Fruit fly (Drosophila melanogaster) whole organism, prepupa: ENCODE data around the gene t-cup.

Experiments
- CG11294 ChIP-seq: fragments of 200-800 bp; sonication (Bioruptor generic); IDR thresholded peaks from 2 replicates; pipeline ENCODE4 v1.3.6; 2022; ENCODE audit warnings: missing biosample characterization, missing genetic modification characterization
- CG11902 ChIP-seq: fragments of 200-800 bp; sonication (Bioruptor generic); optimal IDR thresholded peaks from 3 replicates; lab custom pipeline; 2016; ENCODE audit warnings: missing biosample characterization, missing genetic modification characterization
- CG1621 ChIP-seq: fragments of 200-800 bp; sonication (Bioruptor generic); optimal IDR thresholded peaks from 3 replicates; lab custom pipeline; 2018; ENCODE audit warnings: missing biosample characterization, mild to moderate bottlenecking, missing genetic modification characterization
- CG6163 ChIP-seq: fragments of 200-800 bp; sonication (Bioruptor generic); IDR thresholded peaks from 3 replicates; pipeline ENCODE4 v1.3.6; 2022; ENCODE audit warnings: missing biosample characterization, missing genetic modification characterization
- CG6808 ChIP-seq: fragments of 200-800 bp; sonication (Bioruptor generic); optimal IDR thresholded peaks from 3 replicates; lab custom pipeline; 2017; ENCODE audit warnings: missing biosample characterization, missing genetic modification characterization, mild to moderate bottlenecking, moderate library complexity, missing genetic modification reagents
- CG6854 ChIP-seq: fragments of 200-800 bp; sonication (Bioruptor generic); optimal IDR thresholded peaks from 2 replicates; lab custom pipeline; 2017; ENCODE audit warnings: missing biosample characterization, mild to moderate bottlenecking, missing genetic modification characterization
- CG7368 ChIP-seq: fragments of 200-800 bp; sonication (Bioruptor generic); optimal IDR thresholded peaks from 3 replicates; lab custom pipeline; 2016; ENCODE audit warnings: missing biosample characterization, missing genetic modification characterization
- CG8119 ChIP-seq: fragments of 200-800 bp; sonication (Bioruptor generic); IDR thresholded peaks from 3 replicates; pipeline ENCODE4 v1.3.6; 2022; ENCODE audit warnings: missing biosample characterization, missing genetic modification characterization
- Eip78C ChIP-seq: fragments of 200-800 bp; sonication (Bioruptor generic); peaks from one replicate; lab custom pipeline; 2016; ENCODE audit warnings: missing biosample characterization, missing genetic modification characterization
- Eip93F ChIP-seq: fragments of 200-800 bp; sonication (Bioruptor generic); optimal IDR thresholded peaks from 2 replicates; lab custom pipeline; 2016; ENCODE audit warnings: missing biosample characterization, mild to moderate bottlenecking, missing genetic modification characterization
- Ets96B ChIP-seq: fragments of 200-800 bp; optimal IDR thresholded peaks from 2 replicates; lab custom pipeline; 2019; ENCODE audit warnings: missing biosample characterization, mild to moderate bottlenecking, missing genetic modification characterization, moderate library complexity
- Gug ChIP-seq: fragments of 200-800 bp; sonication (Bioruptor generic); IDR thresholded peaks from 2 replicates; pipeline ENCODE4 v1.3.6; 2022; ENCODE audit warnings: missing biosample characterization, missing genetic modification characterization
- Hr4 ChIP-seq: fragments of 200-800 bp; sonication (Bioruptor generic); optimal IDR thresholded peaks from 3 replicates; lab custom pipeline; 2016; ENCODE audit warnings: missing biosample characterization, missing genetic modification characterization
- Smox ChIP-seq: fragments of 200-800 bp; sonication (Bioruptor generic); optimal IDR thresholded peaks from 3 replicates; lab custom pipeline; 2016; ENCODE audit warnings: missing biosample characterization, missing genetic modification characterization
- Sox102F ChIP-seq: fragments of 200-800 bp; sonication (Bioruptor generic); optimal IDR thresholded peaks from 2 replicates; lab custom pipeline; 2016; ENCODE audit warnings: missing biosample characterization, mild to moderate bottlenecking, missing genetic modification characterization
- Sox15 ChIP-seq: fragments of 200-800 bp; sonication (Bioruptor generic); optimal IDR thresholded peaks from 3 replicates; lab custom pipeline; 2016; ENCODE audit warnings: missing biosample characterization, missing genetic modification characterization
- cyc ChIP-seq: fragments of 200-800 bp; sonication (Bioruptor generic); optimal IDR thresholded peaks from 3 replicates; lab custom pipeline; 2016; ENCODE audit warnings: missing biosample characterization, missing genetic modification characterization
- eg ChIP-seq: fragments of 200-800 bp; sonication (Bioruptor generic); IDR thresholded peaks from 3 replicates; pipeline ENCODE4 v1.3.6; 2022; ENCODE audit warnings: missing biosample characterization, missing genetic modification characterization
- fd85E ChIP-seq: fragments of 200-800 bp; sonication (Bioruptor generic); optimal IDR thresholded peaks from 3 replicates; lab custom pipeline; 2016; ENCODE audit warnings: missing biosample characterization, missing genetic modification characterization
- lz ChIP-seq: fragments of 200-800 bp; sonication (Bioruptor generic); optimal IDR thresholded peaks from 3 replicates; lab custom pipeline; 2016; ENCODE audit warnings: missing biosample characterization, missing genetic modification characterization
- net ChIP-seq: fragments of 200-800 bp; sonication (Bioruptor generic); optimal IDR thresholded peaks from 3 replicates; lab custom pipeline; 2016; ENCODE audit warnings: missing biosample characterization, missing genetic modification characterization
- vri ChIP-seq: fragments of 200-800 bp; sonication (Bioruptor generic); optimal IDR thresholded peaks from 3 replicates; lab custom pipeline; 2016; ENCODE audit warnings: missing biosample characterization, mild to moderate bottlenecking, missing genetic modification characterization

t-cup gene

DNA sequence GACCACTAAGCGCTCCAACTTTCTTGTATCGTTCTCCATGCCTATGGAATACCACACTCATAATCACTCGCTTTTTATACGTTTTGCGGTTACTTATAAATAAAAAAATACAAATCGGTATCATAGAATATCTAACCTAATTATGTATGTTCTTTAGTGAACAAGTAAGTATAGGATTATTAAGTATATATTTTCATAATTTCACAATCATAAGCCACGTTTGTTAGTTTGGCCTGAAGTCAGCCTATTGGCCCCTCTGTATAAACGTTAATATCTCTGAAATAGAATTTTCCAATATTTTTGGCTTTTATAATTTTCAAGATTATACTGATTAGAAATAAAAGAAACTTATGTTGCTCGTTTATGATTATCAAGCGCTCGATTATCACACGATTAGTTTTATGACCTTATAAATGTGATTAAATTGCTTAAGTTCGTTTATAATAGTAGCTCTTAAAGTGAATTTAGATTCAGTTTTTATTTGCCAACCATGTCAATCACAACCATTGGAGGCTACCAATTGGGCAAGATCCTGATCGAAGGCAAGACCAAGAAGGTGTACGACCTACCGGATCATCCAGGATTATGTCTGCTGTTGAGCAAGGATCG is 43.8 kb downstream of the t-cup start, which contains the start of gene CG5418:
Gene CG5418, minus strand, starts transcription at position 51 of the 609 bp plus-strand sequence.
- no peak for TF ChIP-seq Eip78C (GFP tag; lab: Kevin White, UChicago)
- TF ChIP-seq Ets96B (tag; lab: Kevin White, UChicago), result no peak
- no peak for TF ChIP-seq net (GFP tag; lab: Kevin White, UChicago)
- TF ChIP-seq CG1621 (tag; lab: Kevin White, UChicago), result no peak
- TF ChIP-seq CG6808, result no peak
- no peak for TF ChIP-seq fd85E (GFP tag; lab: Kevin White, UChicago)
- no peak for TF ChIP-seq Sox102F (GFP tag; lab: Kevin White, UChicago)
- TF ChIP-seq Smox (GFP tag; lab: Kevin White, UChicago), result no peak
- TF ChIP-seq lz (GFP tag; lab: Kevin White, UChicago), result no peak
- no peak for TF ChIP-seq CG11902
- no peak for TF ChIP-seq CG6854 (GFP tag; lab: Kevin White, UChicago)
- no peak for TF ChIP-seq CG6163 (GFP tag; lab: Robert Waterston, UW)
- TF ChIP-seq CG7368 (GFP tag; lab: Kevin White, UChicago), result no peak
- no peak for TF ChIP-seq Hr4
- TF ChIP-seq Gug (GFP tag; lab: Robert Waterston, UW), result no peak
- TF ChIP-seq cyc (GFP tag; lab: Kevin White, UChicago), result no peak

dm6 chr2L:12448082-12448621 is 49.0 kb downstream of the t-cup start, which contains the start of the genes CG5421 and Oatp33Eb:
TSS of gene CG5421 (minus strand) at chr2L:12448132.
TSS of gene Oatp33Eb (plus strand) at chr2L:12448484.
- no peak for TF ChIP-seq CG8119 (GFP tag; lab: Robert Waterston, UW)
- peak; percentile 60 for TF ChIP-seq vri (GFP tag; lab: Kevin White, UChicago)
- no peak for TF ChIP-seq CG6163 (GFP tag; lab: Robert Waterston, UW)
- TF ChIP-seq eg, result peak; percentile 19; the same call in 1 of the 3 replicates
- peak; percentile 9 for TF ChIP-seq Eip93F (GFP tag; lab: Kevin White, UChicago)
- no peak for TF ChIP-seq CG11294 (GFP tag; lab: Robert Waterston, UW)
- TF ChIP-seq CG6854 (GFP tag; lab: Kevin White, UChicago), result no peak
- TF ChIP-seq Sox15, result no peak
- no peak for TF ChIP-seq CG7368 (GFP tag; lab: Kevin White, UChicago)
- TF ChIP-seq, all 60 proteins: peak for 3
